Worm (Caenorhabditis elegans): ENCODE data around the gene mec-9.

ce11 chrV:9962916-9963315, 48.0 kb upstream of the mec-9 start:
- no peak for TF ChIP-seq dao-5 (tag; optimal IDR thresholded peaks at IDR 0.05)
- TF ChIP-seq W03F9.2 (tag; optimal IDR thresholded peaks at IDR 0.05) = no peak

Data from whole organism, L4/young adult.